Fruit fly (Drosophila melanogaster) whole organism, embryonic: ENCODE results near the gene Theg.
A peak's percentile ranks its signal among the peaks of the same experiment; 100 is the strongest.

ENCODE experiments used
- CG10147 ChIP-seq: fragments of 200-800 bp; sonication (Bioruptor generic); optimal IDR thresholded peaks from 2 replicates; lab custom pipeline; 2019; ENCODE audit warnings: missing biosample characterization, mild to moderate bottlenecking, missing genetic modification characterization, moderate library complexity
- CG10462 ChIP-seq: fragments of 200-800 bp; sonication (Bioruptor generic); optimal IDR thresholded peaks from 2 replicates; lab custom pipeline; 2016; ENCODE audit warnings: missing biosample characterization, missing genetic modification characterization
- CG10959 ChIP-seq: fragments of 200-800 bp; sonication (Bioruptor generic); IDR thresholded peaks from 2 replicates; pipeline ENCODE4 v1.3.6; 2022; ENCODE audit warnings: missing biosample characterization, missing genetic modification characterization
- CG11456 ChIP-seq: fragments of 200-800 bp; sonication (Bioruptor generic); IDR thresholded peaks from 3 replicates; pipeline ENCODE4 v1.3.6; 2022; ENCODE audit warnings: missing biosample characterization, missing genetic modification characterization
- CG12104 ChIP-seq: fragments of 200-800 bp; sonication (Bioruptor generic); optimal IDR thresholded peaks from 3 replicates; lab custom pipeline; 2016; ENCODE audit warnings: missing biosample characterization, missing genetic modification characterization
- CG14014 ChIP-seq: fragments of 200-800 bp; sonication (Bioruptor generic); IDR thresholded peaks from 2 replicates; pipeline ENCODE4 v1.3.6; 2022; ENCODE audit warnings: missing biosample characterization, missing genetic modification characterization
- CG14050 ChIP-seq: fragments of 200-800 bp; sonication (Bioruptor generic); IDR thresholded peaks from 3 replicates; pipeline ENCODE4 v1.3.6; 2022; ENCODE audit warnings: missing biosample characterization, missing genetic modification characterization
- CG14860 ChIP-seq: fragments of 200-800 bp; sonication (Bioruptor generic); IDR thresholded peaks from 3 replicates; pipeline ENCODE4 v1.3.6; 2022; ENCODE audit warnings: missing biosample characterization, missing genetic modification characterization; ENCODE audit not compliant: partially characterized antibody
- CG32532 ChIP-seq: fragments of 200-800 bp; sonication (Bioruptor generic); IDR thresholded peaks from 2 replicates; pipeline ENCODE4 v1.3.6; 2022; ENCODE audit warnings: missing biosample characterization, missing genetic modification characterization
- CG33213 ChIP-seq: fragments of 200-800 bp; sonication (Bioruptor generic); optimal IDR thresholded peaks from 3 replicates; lab custom pipeline; 2016; ENCODE audit warnings: missing biosample characterization, missing genetic modification characterization
- CG42726 ChIP-seq: fragments of 200-800 bp; sonication (Bioruptor generic); IDR thresholded peaks from 2 replicates; pipeline ENCODE4 v1.3.6; 2022; ENCODE audit warnings: missing biosample characterization, missing genetic modification characterization; ENCODE audit not compliant: partially characterized antibody
- CG4730 ChIP-seq: fragments of 200-800 bp; sonication (Bioruptor generic); IDR thresholded peaks from 2 replicates; pipeline ENCODE4 v1.3.6; 2022; ENCODE audit warnings: missing biosample characterization, missing genetic modification characterization
- CG6272 ChIP-seq: fragments of 200-800 bp; sonication (Bioruptor generic); IDR thresholded peaks from 2 replicates; pipeline ENCODE4 v1.3.6; 2022; ENCODE audit warnings: missing biosample characterization, missing genetic modification characterization
- CG6654 ChIP-seq: fragments of 200-800 bp; sonication (Bioruptor generic); optimal IDR thresholded peaks from 2 replicates; lab custom pipeline; 2017; ENCODE audit warnings: missing biosample characterization, mild to moderate bottlenecking, missing genetic modification characterization
- CG8944 ChIP-seq: fragments of 200-800 bp; sonication (Bioruptor generic); optimal IDR thresholded peaks from 3 replicates; lab custom pipeline; 2016; ENCODE audit warnings: missing biosample characterization, missing genetic modification characterization
- Chrac-16 ChIP-seq: fragments of 200-800 bp; sonication (Bioruptor generic); optimal IDR thresholded peaks from 3 replicates; lab custom pipeline; 2016; ENCODE audit warnings: missing biosample characterization, missing genetic modification characterization
- Dek ChIP-seq: fragments of 200-800 bp; sonication (Bioruptor generic); optimal IDR thresholded peaks from 3 replicates; lab custom pipeline; 2019; ENCODE audit warnings: missing biosample characterization, mild to moderate bottlenecking, missing genetic modification characterization, moderate library complexity
- Drgx ChIP-seq: fragments of 200-800 bp; sonication (Bioruptor generic); IDR thresholded peaks from 2 replicates; pipeline ENCODE4 v1.3.6; 2022; ENCODE audit warnings: missing biosample characterization, missing genetic modification characterization
- ERR ChIP-seq: fragments of 200-800 bp; sonication (Bioruptor generic); optimal IDR thresholded peaks from 2 replicates; lab custom pipeline; 2016; ENCODE audit warnings: missing biosample characterization, missing genetic modification characterization
- Ets97D ChIP-seq: fragments of 200-800 bp; sonication (Bioruptor generic); optimal IDR thresholded peaks from 3 replicates; lab custom pipeline; 2016; ENCODE audit warnings: missing biosample characterization, missing genetic modification characterization
- Gsc ChIP-seq: fragments of 200-800 bp; sonication (Bioruptor generic); IDR thresholded peaks from 2 replicates; pipeline ENCODE4 v1.3.6; 2022; ENCODE audit warnings: missing biosample characterization, missing genetic modification characterization
- Gug ChIP-seq: fragments of 200-800 bp; sonication (Bioruptor generic); IDR thresholded peaks from 4 replicates; pipeline ENCODE4 v1.3.6; 2022; ENCODE audit warnings: missing biosample characterization, missing genetic modification characterization
- H2.0 ChIP-seq: fragments of 200-800 bp; sonication (Bioruptor generic); IDR thresholded peaks from 2 replicates; pipeline ENCODE4 v1.3.6; 2022; ENCODE audit warnings: missing biosample characterization, missing genetic modification characterization
- Med ChIP-seq: fragments of 200-800 bp; sonication (Bioruptor generic); peaks from one replicate; lab custom pipeline; 2016; ENCODE audit warnings: missing biosample characterization, missing genetic modification characterization, mild to moderate bottlenecking, inconsistent platforms, moderate library complexity
- Mrtf ChIP-seq: fragments of 200-800 bp; sonication (Bioruptor generic); IDR thresholded peaks from 3 replicates; pipeline ENCODE4 v1.3.6; 2022; ENCODE audit warnings: missing biosample characterization, missing genetic modification characterization
- Oli ChIP-seq: fragments of 200-800 bp; sonication (Bioruptor generic); optimal IDR thresholded peaks from 2 replicates; lab custom pipeline; 2018; ENCODE audit warnings: missing biosample characterization, mild to moderate bottlenecking, missing genetic modification characterization, moderate library complexity
- Optix ChIP-seq: fragments of 200-800 bp; sonication (Bioruptor generic); IDR thresholded peaks from 3 replicates; pipeline ENCODE4 v1.3.6; 2022; ENCODE audit warnings: missing biosample characterization, missing genetic modification characterization
- Sox100B ChIP-seq: fragments of 200-800 bp; sonication (Bioruptor generic); optimal IDR thresholded peaks from 3 replicates; lab custom pipeline; 2018; ENCODE audit warnings: missing biosample characterization, mild to moderate bottlenecking, missing genetic modification characterization
- Sry-δ ChIP-seq: fragments of 200-800 bp; sonication (Bioruptor generic); optimal IDR thresholded peaks from 2 replicates; lab custom pipeline; 2016; ENCODE audit warnings: missing biosample characterization, missing genetic modification characterization
- Stat92E ChIP-seq, 3 experiments: fragments of >200 bp in 2 of 3; fragments of 200-800 bp in 1 of 3; sonication (Bioruptor generic) in 1 of 3; optimal IDR thresholded peaks; 2 replicates each; lab custom pipeline; 2017 to 2019; ENCODE audit warnings: missing biosample characterization in 3 of 3, missing genetic modification characterization in 3 of 3, mild to moderate bottlenecking in 1 of 3, moderate library complexity in 1 of 3
- Tbp ChIP-seq: fragments of >200 bp; optimal IDR thresholded peaks from 2 replicates; lab custom pipeline; 2018; ENCODE audit warnings: missing biosample characterization, missing genetic modification characterization
- ase ChIP-seq: fragments of 200-800 bp; sonication (Bioruptor generic); IDR thresholded peaks from 3 replicates; pipeline ENCODE4 v1.3.6; 2022; ENCODE audit warnings: missing biosample characterization, missing genetic modification characterization
- bsh ChIP-seq, 2 experiments: fragments of 200-800 bp; sonication (Bioruptor generic); optimal IDR thresholded peaks; 2 replicates each; lab custom pipeline; 2017 to 2018; ENCODE audit warnings: mild to moderate bottlenecking in 2 of 2, missing biosample characterization in 2 of 2, missing genetic modification characterization in 2 of 2, moderate library complexity in 1 of 2
- caup ChIP-seq: fragments of 200-800 bp; sonication (Bioruptor generic); optimal IDR thresholded peaks from 3 replicates; lab custom pipeline; 2017; ENCODE audit warnings: missing biosample characterization, mild to moderate bottlenecking, missing genetic modification characterization, moderate library complexity; ENCODE audit not compliant: severe bottlenecking
- chn ChIP-seq: fragments of 200-800 bp; sonication (Bioruptor generic); optimal IDR thresholded peaks from 2 replicates; lab custom pipeline; 2016; ENCODE audit warnings: missing biosample characterization, missing genetic modification characterization
- crc ChIP-seq: fragments of 200-800 bp; sonication (Bioruptor generic); optimal IDR thresholded peaks from 2 replicates; lab custom pipeline; 2016; ENCODE audit warnings: missing biosample characterization, missing genetic modification characterization
- crp ChIP-seq, 2 experiments: fragments of 200-800 bp; sonication (Bioruptor generic); optimal IDR thresholded peaks; 2 replicates in 1 of 2; 3 replicates in 1 of 2; lab custom pipeline; 2017; ENCODE audit warnings: missing biosample characterization in 2 of 2, missing genetic modification characterization in 2 of 2, mild to moderate bottlenecking in 1 of 2, moderate library complexity in 1 of 2
- dati ChIP-seq: fragments of 200-800 bp; sonication (Bioruptor generic); IDR thresholded peaks from 2 replicates; pipeline ENCODE4 v1.3.6; 2022; ENCODE audit warnings: missing biosample characterization, missing genetic modification characterization
- dmrt99B ChIP-seq: fragments of 200-800 bp; sonication (Bioruptor generic); optimal IDR thresholded peaks from 2 replicates; lab custom pipeline; 2018; ENCODE audit warnings: missing biosample characterization, mild to moderate bottlenecking, missing genetic modification characterization, moderate library complexity
- emc ChIP-seq: fragments of 200-800 bp; sonication (Bioruptor generic); optimal IDR thresholded peaks from 2 replicates; lab custom pipeline; 2016; ENCODE audit warnings: missing biosample characterization, missing genetic modification characterization
- esg ChIP-seq: fragments of 200-800 bp; sonication (Bioruptor generic); conservative IDR thresholded peaks from 2 replicates; pipeline ENCODE4 v1.3.6; 2022; ENCODE audit warnings: missing biosample characterization, missing genetic modification characterization
- exex ChIP-seq: fragments of 200-800 bp; sonication (Bioruptor generic); optimal IDR thresholded peaks from 4 replicates; lab custom pipeline; 2018; ENCODE audit warnings: missing biosample characterization, mild to moderate bottlenecking, missing genetic modification characterization, moderate library complexity
- grau ChIP-seq: fragments of 200-800 bp; optimal IDR thresholded peaks from 3 replicates; lab custom pipeline; 2019; ENCODE audit warnings: missing biosample characterization, mild to moderate bottlenecking, missing genetic modification characterization, moderate library complexity
- jumu ChIP-seq: fragments of 200-800 bp; sonication (Bioruptor generic); optimal IDR thresholded peaks from 3 replicates; lab custom pipeline; 2016; ENCODE audit warnings: missing biosample characterization, missing genetic modification characterization
- maf-S ChIP-seq: fragments of 200-800 bp; sonication (Bioruptor generic); optimal IDR thresholded peaks from 2 replicates; lab custom pipeline; 2016; ENCODE audit warnings: missing biosample characterization, missing genetic modification characterization
- mirr ChIP-seq: fragments of 200-800 bp; sonication (Bioruptor generic); optimal IDR thresholded peaks from 3 replicates; lab custom pipeline; 2018; ENCODE audit warnings: missing biosample characterization, mild to moderate bottlenecking, missing genetic modification characterization
- pita ChIP-seq: fragments of 200-800 bp; sonication (Bioruptor generic); optimal IDR thresholded peaks from 2 replicates; lab custom pipeline; 2017; ENCODE audit warnings: missing biosample characterization, mild to moderate bottlenecking, missing genetic modification characterization
- pros ChIP-seq: fragments of 200-800 bp; sonication (Bioruptor generic); optimal IDR thresholded peaks from 3 replicates; lab custom pipeline; 2019; ENCODE audit warnings: missing biosample characterization, mild to moderate bottlenecking, missing genetic modification characterization, moderate library complexity
- ro ChIP-seq: fragments of 200-800 bp; sonication (Bioruptor generic); IDR thresholded peaks from 2 replicates; pipeline ENCODE4 v1.3.6; 2022; ENCODE audit warnings: missing biosample characterization, missing genetic modification characterization
- sr ChIP-seq: fragments of 200-800 bp; sonication (Bioruptor generic); IDR thresholded peaks from 3 replicates; pipeline ENCODE4 v1.3.6; 2022; ENCODE audit warnings: missing biosample characterization, missing genetic modification characterization
- unpg ChIP-seq: fragments of 200-800 bp; sonication (Bioruptor generic); optimal IDR thresholded peaks from 3 replicates; lab custom pipeline; 2018; ENCODE audit warnings: missing biosample characterization, mild to moderate bottlenecking, missing genetic modification characterization, moderate library complexity

Gene Theg

dm6 chr3R:22039480-22039879 lies 25.0 kb downstream of the Theg start (continued):
- TF ChIP-seq Mrtf (GFP tag; lab: Robert Waterston, UW) = 0 out of 3 replicates have a peak, but pooled peaks have one; percentile 45
- no peak; the same call in 2 of the 4 replicates for TF ChIP-seq Gug (GFP tag; lab: Robert Waterston, UW)
- TF ChIP-seq bsh (GFP tag; optimal IDR thresholded peaks at IDR 0.05; lab: Kevin White, UChicago) = peak; percentile 28 to 69
- 0 out of 3 replicates have a peak, but pooled peaks have one; percentile 21 for TF ChIP-seq CG11456 (GFP tag; lab: Robert Waterston, UW)
- TF ChIP-seq ro = no peak
- TF ChIP-seq CG12104 (GFP tag; lab: Kevin White, UChicago) = no peak
- TF ChIP-seq unpg (GFP tag; lab: Kevin White, UChicago) = no peak
- TF ChIP-seq dmrt99B (tag; lab: Kevin White, UChicago) = no peak
- TF ChIP-seq CG4730 = peak; percentile 54
- TF ChIP-seq Ets97D (GFP tag; lab: Kevin White, UChicago) = no peak
- TF ChIP-seq CG10462 (GFP tag; lab: Kevin White, UChicago) = no peak
- no peak for TF ChIP-seq dati (GFP tag; lab: Robert Waterston, UW)
- TF ChIP-seq caup (GFP tag; lab: Kevin White, UChicago) = no peak
- peak; percentile 71 for TF ChIP-seq H2.0 (GFP tag; lab: Robert Waterston, UW)
- TF ChIP-seq jumu (GFP tag; lab: Kevin White, UChicago) = peak; percentile 10
- TF ChIP-seq pita (GFP tag; lab: Kevin White, UChicago) = no peak
- TF ChIP-seq CG32532 (GFP tag; lab: Robert Waterston, UW) = peak; percentile 27; the same call in 1 of the 2 replicates
- TF ChIP-seq Optix (GFP tag; lab: Robert Waterston, UW) = peak; percentile 69; the same call in 2 of the 3 replicates
- TF ChIP-seq CG14860 (GFP tag; lab: Robert Waterston, UW) = no peak
- peak; percentile 4 for TF ChIP-seq pros (GFP tag; lab: Kevin White, UChicago)
- TF ChIP-seq CG14014 = peak; percentile 48
- no peak for TF ChIP-seq Dek (tag; lab: Kevin White, UChicago)
- TF ChIP-seq Chrac-16 (GFP tag; lab: Kevin White, UChicago) = peak; percentile 17
- TF ChIP-seq Sry-δ (GFP tag; lab: Kevin White, UChicago) = no peak
- peak in 1 of 2 experiments; percentile 10 for TF ChIP-seq crp (GFP tag; optimal IDR thresholded peaks at IDR 0.05; lab: Kevin White, UChicago)
- TF ChIP-seq CG14050 (GFP tag; lab: Robert Waterston, UW) = peak; percentile 44; the same call in 1 of the 3 replicates
- TF ChIP-seq exex (tag; lab: Kevin White, UChicago) = no peak
- TF ChIP-seq CG42726 (GFP tag; lab: Robert Waterston, UW) = no peak
- TF ChIP-seq Sox100B (GFP tag; lab: Kevin White, UChicago) = no peak
- TF ChIP-seq CG33213 (GFP tag; lab: Kevin White, UChicago) = no peak
- TF ChIP-seq Oli = peak; percentile 54
- TF ChIP-seq Tbp (GFP tag; lab: Kevin White, UChicago) = no peak
- no peak for TF ChIP-seq Stat92E (GFP tag; optimal IDR thresholded peaks at IDR 0.05; lab: Kevin White, UChicago)
- no peak for TF ChIP-seq crc (GFP tag; lab: Kevin White, UChicago)
- 0 out of 2 replicates have a peak, but pooled peaks have one; percentile 6 for TF ChIP-seq CG6272
- no peak for TF ChIP-seq CG10959 (GFP tag; lab: Robert Waterston, UW)
- TF ChIP-seq chn (GFP tag; lab: Kevin White, UChicago) = no peak
- peak; percentile 10 for TF ChIP-seq CG8944 (GFP tag; lab: Kevin White, UChicago)
- TF ChIP-seq CG6654 (GFP tag; lab: Kevin White, UChicago) = no peak
- peak; percentile 93 for TF ChIP-seq Drgx (GFP tag; lab: Robert Waterston, UW)
- TF ChIP-seq maf-S (GFP tag; lab: Kevin White, UChicago) = no peak
- TF ChIP-seq esg (GFP tag; lab: Robert Waterston, UW) = peak; percentile 29; the same call in 1 of the 2 replicates
- no peak for TF ChIP-seq CG10147
- peak; percentile 85; the same call in 2 of the 3 replicates for TF ChIP-seq sr (GFP tag; lab: Robert Waterston, UW)
- no peak for TF ChIP-seq mirr
- peak; percentile 72; the same call in 2 of the 3 replicates for TF ChIP-seq ase (GFP tag; lab: Robert Waterston, UW)
- no peak for TF ChIP-seq Gsc (GFP tag; lab: Robert Waterston, UW)
- no peak for TF ChIP-seq emc
- TF ChIP-seq grau (tag; lab: Kevin White, UChicago) = peak; percentile 38
- no peak for TF ChIP-seq ERR (GFP tag; lab: Kevin White, UChicago)
- TF ChIP-seq Med = peak; percentile 79
